Fruit fly (Drosophila melanogaster): ENCODE results near the gene PIG-B.

DNA sequence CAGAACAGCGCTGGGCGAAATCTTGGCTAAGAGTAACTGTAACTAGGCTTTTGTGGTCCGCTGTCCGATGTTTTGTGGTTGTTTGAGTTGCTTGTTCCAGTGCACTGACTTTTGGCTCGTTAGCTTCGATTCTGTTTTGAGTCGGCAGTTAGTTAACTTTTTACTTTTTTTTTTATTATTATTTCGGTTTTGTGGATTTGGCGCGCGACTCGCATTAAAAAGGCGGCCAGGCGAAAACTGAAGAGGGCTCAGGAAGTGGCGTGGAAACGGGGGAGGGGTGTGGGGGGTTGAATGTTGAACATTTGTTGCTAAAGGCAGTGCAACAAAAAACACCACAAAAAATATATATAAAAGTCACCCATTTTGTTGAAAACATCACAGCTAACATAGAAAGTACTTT, 27.6 kb upstream of the PIG-B start:
- TF ChIP-seq CG9948 (tag; optimal IDR thresholded peaks at IDR 0.05) (no peak), CG34367 (tag; optimal IDR thresholded peaks at IDR 0.05) (no peak), CG17806 (tag; optimal IDR thresholded peaks at IDR 0.05) (no peak), Pif1A (GFP tag; optimal IDR thresholded peaks at IDR 0.05) (no peak), CG32121 (GFP tag; IDR thresholded peaks at IDR 0.05) (no peak)
